Fruit fly (Drosophila melanogaster): ENCODE measurements around the gene Cep135.

dm6 chr3L:15072149-15072548 lies 44.4 kb upstream of the Cep135 start:
- TF ChIP-seq Sin3A (optimal IDR thresholded peaks at IDR 0.05), result no peak
- TF ChIP-seq psq (optimal IDR thresholded peaks at IDR 0.05), result no peak
- TF ChIP-seq h (optimal IDR thresholded peaks at IDR 0.05), result no peak
- no peak for TF ChIP-seq ttk (optimal IDR thresholded peaks at IDR 0.05)
- TF ChIP-seq insv (optimal IDR thresholded peaks at IDR 0.05), result no peak
- no peak for TF ChIP-seq Myc (optimal IDR thresholded peaks at IDR 0.05)
